Fruit fly (Drosophila melanogaster) whole organism, wandering third instar larva: ENCODE data around the gene CG10019.
A peak's percentile ranks its signal among the peaks of the same experiment; 100 is the strongest.

Experiments used
- CG32264 ChIP-seq: fragments of 200-800 bp; sonication (Bioruptor generic); optimal IDR thresholded peaks from 2 replicates; lab custom pipeline; 2016; ENCODE audit warnings: missing biosample characterization, missing genetic modification characterization
- CG9705 ChIP-seq: fragments of 200-800 bp; sonication (Bioruptor generic); optimal IDR thresholded peaks from 2 replicates; lab custom pipeline; 2018; ENCODE audit warnings: missing biosample characterization, mild to moderate bottlenecking, missing genetic modification characterization
- GATAd ChIP-seq: sonication (Bioruptor generic); optimal IDR thresholded peaks from 2 replicates; lab custom pipeline; 2016; ENCODE audit warnings: missing biosample characterization, missing genetic modification characterization
- Hnf4 ChIP-seq: fragments of 200-800 bp; sonication (Bioruptor generic); optimal IDR thresholded peaks from 2 replicates; lab custom pipeline; 2016; ENCODE audit warnings: missing biosample characterization, mild to moderate bottlenecking, missing genetic modification characterization
- Jra ChIP-seq: sonication (Bioruptor generic); optimal IDR thresholded peaks from 2 replicates; lab custom pipeline; 2016; ENCODE audit warnings: missing biosample characterization, missing genetic modification characterization
- Mio ChIP-seq: sonication (Bioruptor generic); optimal IDR thresholded peaks from 2 replicates; lab custom pipeline; 2016; ENCODE audit warnings: missing biosample characterization, missing genetic modification characterization
- OdsH ChIP-seq: fragments of 200-800 bp; sonication (Bioruptor generic); optimal IDR thresholded peaks from 2 replicates; lab custom pipeline; 2016; ENCODE audit warnings: missing biosample characterization, mild to moderate bottlenecking, missing genetic modification characterization
- Vsx2 ChIP-seq: fragments of 200-300, 225-300 bp; sonication (Bioruptor generic); optimal IDR thresholded peaks from 2 replicates; lab custom pipeline; 2018; ENCODE audit warnings: missing biosample characterization, missing genetic modification characterization; ENCODE audit not compliant: partially characterized antibody
- dl ChIP-seq, 2 experiments: fragments of 175-275, 200-275 bp in 1 of 2; fragments of 200-275 bp in 1 of 2; sonication (Bioruptor generic); optimal IDR thresholded peaks; lab custom pipeline; 2018; ENCODE audit warnings: mild to moderate bottlenecking in 2 of 2, missing biosample characterization in 2 of 2, missing genetic modification characterization in 2 of 2, moderate library complexity in 2 of 2; ENCODE audit not compliant: partially characterized antibody in 2 of 2, insufficient read depth in 1 of 2
- psq ChIP-seq: fragments of 200-800 bp; sonication (Bioruptor generic); optimal IDR thresholded peaks from 3 replicates; lab custom pipeline; 2017; ENCODE audit warnings: missing biosample characterization, mild to moderate bottlenecking, missing genetic modification characterization, moderate library complexity
- usp ChIP-seq: fragments of >200 bp; optimal IDR thresholded peaks from 2 replicates; lab custom pipeline; 2017; ENCODE audit warnings: missing biosample characterization, missing genetic modification characterization

- TF ChIP-seq Hnf4 (GFP tag; lab: Kevin White, UChicago) (peak; percentile 69), Mio (GFP tag; lab: Kevin White, UChicago) (no peak), CG32264 (no peak), Vsx2 (GFP tag; lab: Kevin White, UChicago) (no peak), Jra (no peak), CG9705 (GFP tag; lab: Kevin White, UChicago) (peak; percentile 46), dl (GFP tag; optimal IDR thresholded peaks at IDR 0.05; lab: Kevin White, UChicago; ENCODE audit: insufficient read depth in 1 of 2, partially characterized antibody in 2 of 2) (no peak), OdsH (GFP tag; lab: Kevin White, UChicago) (peak; percentile 78), GATAd (GFP tag; lab: Kevin White, UChicago) (peak; percentile 38), usp (GFP tag; lab: Kevin White, UChicago) (no peak), psq (GFP tag; lab: Kevin White, UChicago) (peak; percentile 35)
Measured at dm6 chr2L:3802818-3803456, 72.7 kb downstream of the CG10019 start.
